Fruit fly (Drosophila melanogaster): ENCODE measurements around the gene RhoGDI.

The RhoGDI gene

dm6 chr3L:19928435-19929011 is at the start of gene RhoGDI, which contains the start of gene CG8004:
RhoGDI (plus strand) TSS chr3L:19928743.
CG8004 (minus strand) TSS chr3L:19928508.
- peak; percentile 31 for TF ChIP-seq ovo (GFP tag; optimal IDR thresholded peaks at IDR 0.05)
- TF ChIP-seq cic (GFP tag; optimal IDR thresholded peaks at IDR 0.05) = no peak
- TF ChIP-seq bab1 (GFP tag; optimal IDR thresholded peaks at IDR 0.05) = peak; percentile 66
- peak; percentile 74 for TF ChIP-seq CG14711 (tag; optimal IDR thresholded peaks at IDR 0.05)
- TF ChIP-seq Clk (GFP tag; optimal IDR thresholded peaks at IDR 0.05) = peak; percentile 28
- TF ChIP-seq CG33017 (tag; optimal IDR thresholded peaks at IDR 0.05) = peak; percentile 65
- no peak for TF ChIP-seq CG5204 (GFP tag; optimal IDR thresholded peaks at IDR 0.05)
- TF ChIP-seq cnc (optimal IDR thresholded peaks at IDR 0.05) = no peak
- no peak for TF ChIP-seq pad (GFP tag; optimal IDR thresholded peaks at IDR 0.05)
- TF ChIP-seq CG7101 (tag; optimal IDR thresholded peaks at IDR 0.05) = peak; percentile 75
- TF ChIP-seq Mnt (GFP tag; optimal IDR thresholded peaks at IDR 0.05) = no peak
- TF ChIP-seq CG11617 (GFP tag; optimal IDR thresholded peaks at IDR 0.05) = peak; percentile 62
- TF ChIP-seq Hr96 (GFP tag; optimal IDR thresholded peaks at IDR 0.05) = peak; percentile 63
- TF ChIP-seq kay (GFP tag; ENCODE audit: borderline replicate concordance) = no peak
- peak; percentile 79 for TF ChIP-seq CG1620 (GFP tag; optimal IDR thresholded peaks at IDR 0.05)
- TF ChIP-seq CG12768 (GFP tag; optimal IDR thresholded peaks at IDR 0.05) = peak; percentile 43
- peak; percentile 7 for TF ChIP-seq tj (GFP tag; optimal IDR thresholded peaks at IDR 0.05)
- peak; percentile 42 for TF ChIP-seq CG7045 (GFP tag; optimal IDR thresholded peaks at IDR 0.05)
- TF ChIP-seq toe (GFP tag; optimal IDR thresholded peaks at IDR 0.05) = peak; percentile 76
- TF ChIP-seq Crg-1 (GFP tag; optimal IDR thresholded peaks at IDR 0.05) = peak; percentile 6

- TF ChIP-seq CG12768 (GFP tag; optimal IDR thresholded peaks at IDR 0.05) = peak; percentile 0
- no peak for TF ChIP-seq Hr96 (GFP tag; optimal IDR thresholded peaks at IDR 0.05)
- TF ChIP-seq cic (GFP tag; optimal IDR thresholded peaks at IDR 0.05) = peak; percentile 79
- TF ChIP-seq bab1 (GFP tag; optimal IDR thresholded peaks at IDR 0.05) = peak; percentile 51
- no peak for TF ChIP-seq ovo (GFP tag; optimal IDR thresholded peaks at IDR 0.05)
- peak; percentile 84 for TF ChIP-seq pad (GFP tag; optimal IDR thresholded peaks at IDR 0.05)
- TF ChIP-seq Mnt (GFP tag; optimal IDR thresholded peaks at IDR 0.05) = peak; percentile 57
- TF ChIP-seq toe (GFP tag; optimal IDR thresholded peaks at IDR 0.05) = no peak
- no peak for TF ChIP-seq CG1620 (GFP tag; optimal IDR thresholded peaks at IDR 0.05)
- no peak for TF ChIP-seq CG11617 (GFP tag; optimal IDR thresholded peaks at IDR 0.05)
- peak; percentile 17 for TF ChIP-seq CG14711 (tag; optimal IDR thresholded peaks at IDR 0.05)
- peak in 1 of 2 experiments; percentile 12 for TF ChIP-seq cnc (optimal IDR thresholded peaks at IDR 0.05)
- peak; percentile 41 for TF ChIP-seq CG7101 (tag; optimal IDR thresholded peaks at IDR 0.05)
- no peak for TF ChIP-seq CG33017 (tag; optimal IDR thresholded peaks at IDR 0.05)
- TF ChIP-seq CG5204 (GFP tag; optimal IDR thresholded peaks at IDR 0.05) = no peak
- TF ChIP-seq Clk (GFP tag; optimal IDR thresholded peaks at IDR 0.05) = peak; percentile 50
- TF ChIP-seq kay (GFP tag; ENCODE audit: borderline replicate concordance) = no peak
- no peak for TF ChIP-seq CG7045 (GFP tag; optimal IDR thresholded peaks at IDR 0.05)
- TF ChIP-seq Crg-1 (GFP tag; optimal IDR thresholded peaks at IDR 0.05) = no peak
- TF ChIP-seq tj (GFP tag; optimal IDR thresholded peaks at IDR 0.05) = peak; percentile 67
Observed at dm6 chr3L:19895556-19895995, 33.0 kb upstream of the RhoGDI start.

- no peak for TF ChIP-seq Mnt (GFP tag; optimal IDR thresholded peaks at IDR 0.05)
- peak; percentile 42 for TF ChIP-seq tj (GFP tag; optimal IDR thresholded peaks at IDR 0.05)
- TF ChIP-seq bab1 (GFP tag; optimal IDR thresholded peaks at IDR 0.05) = no peak
- no peak for TF ChIP-seq CG11617 (GFP tag; optimal IDR thresholded peaks at IDR 0.05)
- TF ChIP-seq CG33017 (tag; optimal IDR thresholded peaks at IDR 0.05) = no peak
Observed at dm6 chr3L:19896280-19896891, 32.2 kb upstream of the RhoGDI start.

- peak; percentile 38 for TF ChIP-seq Hr96 (GFP tag; optimal IDR thresholded peaks at IDR 0.05)
- TF ChIP-seq Clk (GFP tag; optimal IDR thresholded peaks at IDR 0.05) = no peak
- TF ChIP-seq kay (GFP tag; ENCODE audit: borderline replicate concordance) = peak; percentile 79
- TF ChIP-seq tj (GFP tag; optimal IDR thresholded peaks at IDR 0.05) = peak; percentile 45
- TF ChIP-seq Crg-1 (GFP tag; optimal IDR thresholded peaks at IDR 0.05) = peak; percentile 86
- TF ChIP-seq toe (GFP tag; optimal IDR thresholded peaks at IDR 0.05) = no peak
- no peak for TF ChIP-seq ovo (GFP tag; optimal IDR thresholded peaks at IDR 0.05)
- no peak for TF ChIP-seq cnc (optimal IDR thresholded peaks at IDR 0.05)
- TF ChIP-seq bab1 (GFP tag; optimal IDR thresholded peaks at IDR 0.05) = peak; percentile 56
- peak; percentile 36 for TF ChIP-seq CG33017 (tag; optimal IDR thresholded peaks at IDR 0.05)
- no peak for TF ChIP-seq CG1620 (GFP tag; optimal IDR thresholded peaks at IDR 0.05)
- no peak for TF ChIP-seq CG14711 (tag; optimal IDR thresholded peaks at IDR 0.05)
- TF ChIP-seq cic (GFP tag; optimal IDR thresholded peaks at IDR 0.05) = peak; percentile 46
- TF ChIP-seq CG11617 (GFP tag; optimal IDR thresholded peaks at IDR 0.05) = peak; percentile 71
- TF ChIP-seq CG7101 (tag; optimal IDR thresholded peaks at IDR 0.05) = peak; percentile 21
- TF ChIP-seq Mnt (GFP tag; optimal IDR thresholded peaks at IDR 0.05) = no peak
- peak; percentile 57 for TF ChIP-seq pad (GFP tag; optimal IDR thresholded peaks at IDR 0.05)
- TF ChIP-seq CG7045 (GFP tag; optimal IDR thresholded peaks at IDR 0.05) = no peak
- TF ChIP-seq CG5204 (GFP tag; optimal IDR thresholded peaks at IDR 0.05) = no peak
- peak; percentile 66 for TF ChIP-seq CG12768 (GFP tag; optimal IDR thresholded peaks at IDR 0.05)
Observed at dm6 chr3L:19896892-19897684, 31.5 kb upstream of the RhoGDI start.

- peak; percentile 1 for TF ChIP-seq cic (GFP tag; optimal IDR thresholded peaks at IDR 0.05)
- no peak for TF ChIP-seq CG11617 (GFP tag; optimal IDR thresholded peaks at IDR 0.05)
- peak; percentile 47 for TF ChIP-seq Mnt (GFP tag; optimal IDR thresholded peaks at IDR 0.05)
Observed at dm6 chr3L:19897685-19898009, 30.9 kb upstream of the RhoGDI start.

Data from whole organism, adult.